Worm (Caenorhabditis elegans): ENCODE data around the gene irld-26.

irld-26 gene

DNA sequence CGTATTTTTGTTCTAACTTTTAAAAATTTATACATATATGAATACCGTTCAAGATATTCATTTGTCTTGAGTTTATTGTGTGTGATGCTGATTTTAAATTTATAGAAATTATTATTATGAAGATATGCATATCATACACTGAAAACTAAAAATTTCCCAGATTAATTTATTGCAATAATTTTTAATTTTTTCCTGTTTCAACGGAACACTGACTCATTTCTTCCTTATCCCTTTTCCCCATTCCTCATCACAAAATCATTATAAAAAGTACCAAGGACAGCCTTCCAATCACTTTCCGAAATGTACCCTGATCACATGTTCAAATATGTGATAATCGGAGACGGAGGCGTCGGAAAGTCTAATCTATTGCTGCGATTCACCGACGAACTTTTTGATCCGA lies 10.3 kb upstream of the irld-26 start, which contains the start of gene rabr-4:
Gene rabr-4, plus strand, starts transcription at position 301 of the 400 bp plus-strand sequence.
- TF ChIP-seq blmp-1 (tag; optimal IDR thresholded peaks at IDR 0.05): peak; percentile 46
- no peak for TF ChIP-seq mab-9 (GFP tag; IDR thresholded peaks at IDR 0.05)
- no peak for TF ChIP-seq tbx-2 (tag; optimal IDR thresholded peaks at IDR 0.05)
- no peak for TF ChIP-seq fkh-10 (GFP tag; optimal IDR thresholded peaks at IDR 0.05)
- no peak for TF ChIP-seq C34B4.2 (tag; optimal IDR thresholded peaks at IDR 0.05)
- TF ChIP-seq unc-130 (tag; optimal IDR thresholded peaks at IDR 0.05): no peak
- no peak for TF ChIP-seq ama-1 (optimal IDR thresholded peaks at IDR 0.05)
- no peak for TF ChIP-seq ztf-11 (tag; optimal IDR thresholded peaks at IDR 0.05)
- no peak for TF ChIP-seq nhr-237 (tag; optimal IDR thresholded peaks at IDR 0.05)
- TF ChIP-seq elt-3 (tag; optimal IDR thresholded peaks at IDR 0.05): peak in 1 of 6 experiments; percentile 20

DNA sequence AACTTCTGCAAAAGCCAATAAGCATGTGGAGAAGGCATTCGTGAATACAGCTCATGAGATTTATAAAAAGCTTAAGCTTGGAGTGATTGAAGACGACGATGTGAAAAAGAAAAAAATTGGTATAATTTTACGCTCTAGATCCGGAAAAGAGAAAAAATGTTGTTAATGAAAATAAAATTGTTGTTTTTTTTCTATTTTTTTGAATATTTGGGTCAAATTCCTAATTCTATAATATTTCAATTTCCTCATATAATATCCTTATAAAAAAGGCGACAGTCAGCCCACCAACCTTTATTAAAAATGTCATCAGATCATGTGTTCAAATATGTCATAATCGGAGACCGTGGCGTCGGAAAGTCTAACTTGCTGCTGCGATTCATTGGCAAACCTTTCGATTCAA lies 9.6 kb upstream of the irld-26 start, which contains the start of gene rabr-3:
Gene rabr-3, plus strand, starts transcription at position 301 of the 400 bp plus-strand sequence.
- TF ChIP-seq egl-13 (tag; optimal IDR thresholded peaks at IDR 0.05) (no peak), skn-1 (tag; optimal IDR thresholded peaks at IDR 0.05) (no peak), ces-1 (GFP tag; optimal IDR thresholded peaks at IDR 0.05) (no peak), ceh-90 (tag; optimal IDR thresholded peaks at IDR 0.05) (no peak), F16B12.6 (tag; optimal IDR thresholded peaks at IDR 0.05) (no peak), elt-2 (tag; optimal IDR thresholded peaks at IDR 0.05) (no peak), elt-3 (tag; optimal IDR thresholded peaks at IDR 0.05) (no peak), lin-15B (tag; optimal IDR thresholded peaks at IDR 0.05) (no peak), jun-1 (tag; optimal IDR thresholded peaks at IDR 0.05) (no peak), grh-1 (GFP tag; IDR thresholded peaks at IDR 0.05) (no peak)

DNA sequence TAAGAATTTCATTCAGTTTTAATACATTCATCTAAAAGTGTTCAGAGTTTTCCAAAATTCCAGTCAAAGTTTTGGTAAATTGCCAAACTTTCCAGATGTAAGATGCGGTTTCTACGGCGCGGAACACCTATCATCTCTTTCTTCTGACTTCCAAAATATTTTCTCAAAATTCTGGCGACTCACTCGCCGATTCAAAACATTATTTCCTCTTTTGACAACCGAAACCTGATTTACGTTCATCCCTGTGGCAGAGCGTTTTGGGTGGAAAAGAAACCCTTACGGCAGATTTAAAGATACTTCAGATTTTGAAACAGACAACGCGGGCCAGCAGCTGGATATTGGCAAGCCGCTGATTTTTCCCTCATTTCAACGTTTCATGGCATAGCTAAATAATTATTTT lies 7.0 kb upstream of the irld-26 start, which contains the start of gene F11A5.5:
Gene F11A5.5, plus strand, starts transcription at position 301 of the 400 bp plus-strand sequence.
- no peak for TF ChIP-seq efl-1 (optimal IDR thresholded peaks at IDR 0.05)
- TF ChIP-seq efl-1 (GFP tag; optimal IDR thresholded peaks at IDR 0.05 in 1 of 2): no peak
- TF ChIP-seq ces-1 (GFP tag; optimal IDR thresholded peaks at IDR 0.05): no peak
- TF ChIP-seq ztf-4 (tag; optimal IDR thresholded peaks at IDR 0.05): no peak
- TF ChIP-seq ceh-82 (tag; optimal IDR thresholded peaks at IDR 0.05): no peak
- no peak for TF ChIP-seq efl-3 (GFP tag; optimal IDR thresholded peaks at IDR 0.05)
- no peak for TF ChIP-seq lin-14 (GFP tag; optimal IDR thresholded peaks at IDR 0.05)
- TF ChIP-seq ceh-8 (GFP tag; optimal IDR thresholded peaks at IDR 0.05): no peak
- no peak for TF ChIP-seq unc-62 (GFP tag; optimal IDR thresholded peaks at IDR 0.05)
- no peak for TF ChIP-seq nhr-71 (tag; optimal IDR thresholded peaks at IDR 0.05)
- TF ChIP-seq fos-1 (tag; optimal IDR thresholded peaks at IDR 0.05): no peak
- TF ChIP-seq egl-13 (tag; optimal IDR thresholded peaks at IDR 0.05): no peak
- no peak for TF ChIP-seq elt-2 (tag; optimal IDR thresholded peaks at IDR 0.05)

DNA sequence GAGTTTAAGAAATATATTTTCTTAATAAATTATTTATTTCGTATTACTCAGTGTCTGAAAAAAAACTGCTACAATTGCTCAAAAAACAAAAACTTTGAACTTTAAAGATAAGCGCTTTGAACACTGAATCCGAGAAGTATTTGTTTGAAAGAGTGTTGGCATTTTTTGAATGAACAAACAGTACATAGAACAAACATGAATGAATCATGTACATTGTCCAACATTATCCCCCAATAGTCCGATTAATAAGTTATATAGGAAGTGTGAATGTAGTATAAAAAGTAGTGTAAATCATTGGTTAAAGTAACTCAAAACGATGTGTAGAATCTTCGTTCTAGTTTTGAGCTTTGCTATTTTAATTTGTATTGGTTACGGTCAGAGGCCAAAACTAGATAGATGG lies 3.3 kb upstream of the irld-26 start, which contains the start of gene F11A5.17:
Gene F11A5.17, plus strand, starts transcription at position 301 of the 400 bp plus-strand sequence.
- TF ChIP-seq fkh-4 (tag; optimal IDR thresholded peaks at IDR 0.05; ENCODE audit: borderline replicate concordance) (no peak), ces-1 (GFP tag; optimal IDR thresholded peaks at IDR 0.05) (no peak)

DNA sequence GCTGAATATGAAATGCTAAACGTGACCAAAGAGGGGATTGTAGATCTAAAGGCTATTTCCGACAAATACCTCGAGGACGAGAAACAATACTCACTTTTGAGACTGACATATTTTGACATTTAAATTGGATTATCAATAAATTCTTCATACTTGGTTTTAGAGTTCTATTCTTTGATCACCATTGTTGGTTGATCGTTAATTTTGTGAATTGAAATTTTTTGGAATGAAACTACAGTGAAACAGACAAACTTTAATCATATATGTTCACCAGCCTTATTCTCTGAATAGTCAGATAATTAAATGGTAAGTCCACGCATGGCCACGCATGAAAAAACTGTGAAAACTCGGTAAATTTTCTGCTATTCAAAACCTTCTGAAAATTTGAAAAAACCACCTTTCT lies 2.4 kb upstream of the irld-26 start, which contains the start of gene F11A5.18:
Gene F11A5.18, plus strand, starts transcription at position 301 of the 400 bp plus-strand sequence.
- TF ChIP-seq nhr-47 (tag; optimal IDR thresholded peaks at IDR 0.05) (no peak), ama-1 (optimal IDR thresholded peaks at IDR 0.05) (no peak), unc-62 (GFP tag; optimal IDR thresholded peaks at IDR 0.05) (no peak), ztf-11 (tag; optimal IDR thresholded peaks at IDR 0.05) (no peak), pag-3 (tag; optimal IDR thresholded peaks at IDR 0.05; ENCODE audit: borderline replicate concordance, insufficient read depth) (no peak), rnt-1 (tag; optimal IDR thresholded peaks at IDR 0.05) (no peak), nhr-76 (tag; optimal IDR thresholded peaks at IDR 0.05) (no peak), ceh-63 (GFP tag; optimal IDR thresholded peaks at IDR 0.05) (no peak), snu-23 (GFP tag; optimal IDR thresholded peaks at IDR 0.05) (no peak), vab-15 (tag; optimal IDR thresholded peaks at IDR 0.05) (no peak), nhr-19 (GFP tag; conservative IDR thresholded peaks at IDR 0.05) (no peak), aly-2 (tag; optimal IDR thresholded peaks at IDR 0.05) (no peak), Y116A8C.19 (tag; optimal IDR thresholded peaks at IDR 0.05; ENCODE audit: borderline replicate concordance) (no peak), ceh-88 (GFP tag; IDR thresholded peaks at IDR 0.05) (no peak), nhr-11 (tag; optimal IDR thresholded peaks at IDR 0.05) (no peak), lin-14 (GFP tag; optimal IDR thresholded peaks at IDR 0.05) (no peak), zag-1 (tag; optimal IDR thresholded peaks at IDR 0.05) (no peak)
